Worm (Caenorhabditis elegans): Measurements from ENCODE around the gene aman-2.

DNA sequence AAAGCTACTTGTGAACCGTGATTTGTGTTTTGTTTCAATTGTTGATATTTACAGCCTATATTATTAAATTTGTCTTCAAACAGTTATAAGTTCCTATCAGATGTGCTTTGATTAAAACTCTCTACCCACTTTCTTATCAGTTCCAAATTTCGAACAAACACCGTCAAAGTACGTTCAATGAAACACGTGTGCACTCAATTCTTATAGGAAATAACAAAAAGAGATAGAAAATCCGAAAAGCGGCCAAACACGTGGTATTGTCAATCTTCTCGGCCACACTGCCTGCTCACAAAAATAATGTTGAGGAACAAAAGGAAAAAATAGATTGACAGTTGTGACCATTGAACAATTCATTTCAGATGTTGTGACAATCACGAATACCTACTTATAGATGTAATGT is 47.1 kb downstream of the aman-2 start:
- TF ChIP-seq tab-1 (GFP tag; IDR thresholded peaks at IDR 0.05) (no peak), ref-1 (GFP tag; conservative IDR thresholded peaks at IDR 0.05) (no peak), med-1 (GFP tag; optimal IDR thresholded peaks at IDR 0.05; ENCODE audit: insufficient read depth) (no peak), flt-1 (GFP tag; IDR thresholded peaks at IDR 0.05) (no peak)

Measured in whole organism, midembryonic.